Fruit fly (Drosophila melanogaster): ENCODE results near the gene CG3473.

CG3473 gene

dm6 chr2L:14571673-14572461 is 8.3 kb upstream of the CG3473 start:
- TF ChIP-seq CG8478 (optimal IDR thresholded peaks at IDR 0.05) = no peak
- no peak for TF ChIP-seq CTCF (optimal IDR thresholded peaks at IDR 0.05)

DNA sequence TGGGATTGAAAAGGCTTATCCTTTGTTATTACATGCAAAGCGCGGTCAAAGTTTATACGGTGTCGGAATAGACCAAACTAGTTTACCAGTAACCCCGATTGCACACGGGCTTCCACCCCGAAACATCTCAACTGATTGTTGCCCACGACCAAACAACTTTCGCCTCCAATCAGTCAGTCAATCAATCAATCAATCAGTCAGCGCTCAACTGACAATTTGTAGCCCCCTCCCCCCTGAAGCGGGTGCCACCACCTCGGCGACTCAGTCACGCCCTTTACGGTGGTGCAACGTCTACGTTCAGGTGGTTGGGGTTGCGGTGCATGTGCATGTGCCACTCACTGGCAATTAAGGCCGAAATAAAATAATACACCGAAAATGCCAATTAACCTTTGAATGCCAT is 7.3 kb upstream of the CG3473 start:
- TF ChIP-seq CTCF (optimal IDR thresholded peaks at IDR 0.05) (no peak), CG8478 (optimal IDR thresholded peaks at IDR 0.05) (no peak)

dm6 chr2L:14570129-14570528 is 6.6 kb upstream of the CG3473 start:
- TF ChIP-seq CG8478 (optimal IDR thresholded peaks at IDR 0.05) (no peak), CTCF (optimal IDR thresholded peaks at IDR 0.05) (no peak)

DNA sequence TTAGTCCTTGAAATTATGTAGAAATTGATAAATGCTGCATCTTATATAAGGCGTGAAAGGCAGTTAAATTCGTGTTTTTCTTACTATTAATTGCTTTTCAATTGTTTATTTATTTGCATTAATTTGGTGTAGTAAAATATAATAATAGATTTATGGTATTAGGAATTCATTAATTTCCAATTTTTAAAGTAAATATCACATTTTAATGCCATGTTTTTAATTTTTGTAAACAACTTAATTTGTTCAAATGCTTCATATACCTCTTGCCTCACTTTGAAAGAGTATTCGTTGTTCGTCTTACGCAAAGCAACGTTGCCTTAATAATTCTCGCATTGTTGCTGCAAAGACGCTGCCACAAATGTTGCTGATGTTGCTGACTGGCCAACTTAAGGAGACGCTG is 5.8 kb upstream of the CG3473 start:
- TF ChIP-seq CG8478 (optimal IDR thresholded peaks at IDR 0.05) (no peak), CTCF (optimal IDR thresholded peaks at IDR 0.05) (no peak)

DNA sequence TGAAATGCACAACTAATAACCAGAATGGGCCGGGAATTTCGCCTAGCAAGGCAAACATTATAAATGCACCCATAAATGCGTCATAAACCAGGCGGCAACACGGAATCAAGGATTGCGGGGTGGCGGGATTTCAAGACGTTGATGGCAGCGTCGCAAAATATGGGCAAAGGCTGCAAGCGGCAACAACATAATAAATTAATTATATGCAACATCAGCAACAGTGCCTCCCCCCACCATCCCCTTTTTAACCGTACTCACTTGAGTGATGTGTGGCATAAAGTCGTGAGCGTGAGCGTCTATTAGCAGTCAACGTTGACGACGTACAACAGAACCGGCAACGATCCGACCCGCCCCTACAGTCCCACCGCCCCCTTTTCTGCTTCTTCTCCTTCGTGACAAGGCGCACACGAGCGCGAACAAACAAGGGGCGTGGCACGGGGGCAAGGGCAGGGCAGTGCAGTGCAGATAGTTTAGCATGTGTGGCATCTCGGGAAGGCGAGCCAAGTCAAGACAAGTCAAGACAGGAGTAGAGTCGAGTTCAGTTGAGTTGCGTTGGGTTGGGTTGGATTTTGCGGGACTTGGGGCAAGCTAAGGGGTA is 5.1 kb upstream of the CG3473 start:
- TF ChIP-seq CG8478 (optimal IDR thresholded peaks at IDR 0.05) (no peak), CTCF (optimal IDR thresholded peaks at IDR 0.05) (no peak)

DNA sequence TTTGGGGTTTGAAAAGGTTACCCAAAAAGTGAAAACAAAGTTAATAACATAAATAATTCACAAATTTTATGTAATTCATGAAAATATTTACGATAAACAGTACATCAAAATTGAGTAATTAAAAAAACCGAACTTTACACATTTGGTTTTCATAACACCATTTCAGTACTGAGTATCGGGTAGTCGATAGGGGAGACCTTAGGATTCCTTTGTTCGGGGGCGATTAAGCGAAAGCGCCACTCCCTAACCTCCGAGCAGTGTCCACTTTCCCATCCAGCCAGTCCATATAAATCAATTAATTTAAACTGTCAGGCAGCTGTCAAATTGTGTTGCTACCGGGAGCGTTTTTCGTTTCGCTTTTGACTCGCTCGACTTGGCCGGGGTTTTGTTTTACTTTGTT is 1.2 kb downstream of the CG3473 start:
- TF ChIP-seq CTCF (optimal IDR thresholded peaks at IDR 0.05) = no peak
- no peak for TF ChIP-seq CG8478 (optimal IDR thresholded peaks at IDR 0.05)

DNA sequence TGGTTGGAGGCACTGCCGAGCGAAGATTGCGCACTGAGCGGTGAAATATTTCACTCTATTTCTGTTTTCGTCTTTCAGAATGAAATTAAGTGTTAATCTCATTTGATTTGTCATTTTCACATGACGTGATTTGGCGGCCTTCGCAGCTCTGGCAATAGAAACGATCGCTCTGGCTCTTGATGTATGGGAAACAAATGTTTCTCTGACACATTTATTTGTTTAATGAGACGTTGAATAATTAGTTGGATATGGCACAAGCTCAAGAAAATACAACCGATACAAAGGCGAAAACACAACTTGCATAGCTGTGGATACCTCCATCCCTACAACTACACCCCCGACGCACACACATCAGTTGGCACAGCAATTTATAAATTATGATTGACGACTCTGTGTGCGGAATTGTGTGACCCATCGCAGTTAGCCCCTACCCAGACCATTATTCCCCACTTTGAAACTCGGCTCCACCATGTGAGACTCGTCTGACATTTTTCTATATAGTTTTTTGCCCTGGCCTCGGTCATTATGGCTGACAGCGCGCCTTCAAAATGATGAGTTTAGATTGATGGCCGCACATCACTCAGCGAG is 4.6 kb downstream of the CG3473 start:
- TF ChIP-seq CG8478 (optimal IDR thresholded peaks at IDR 0.05) (no peak), CTCF (optimal IDR thresholded peaks at IDR 0.05) (no peak)

DNA sequence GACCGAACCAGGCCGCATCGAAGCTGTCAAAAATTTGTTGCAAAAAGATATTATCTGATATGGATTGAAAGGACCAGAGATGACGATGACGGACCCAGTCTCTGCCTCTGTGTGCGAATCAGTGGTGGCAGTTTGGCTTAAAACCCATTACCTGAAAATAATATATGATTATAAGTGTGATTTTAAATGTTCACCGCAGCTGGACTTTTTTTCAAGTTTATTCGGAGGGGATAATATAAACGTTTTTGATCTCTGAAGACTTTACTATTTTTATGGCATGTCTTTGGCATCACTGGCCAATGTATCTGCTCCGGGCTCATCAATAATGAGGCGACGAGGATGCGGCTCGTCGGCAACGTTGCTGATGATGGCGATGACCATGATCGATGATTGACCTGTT is 5.8 kb downstream of the CG3473 start:
- TF ChIP-seq CTCF (optimal IDR thresholded peaks at IDR 0.05) (no peak), CG8478 (optimal IDR thresholded peaks at IDR 0.05) (no peak)

- TF ChIP-seq CG8478 (optimal IDR thresholded peaks at IDR 0.05) = no peak
- TF ChIP-seq CTCF (optimal IDR thresholded peaks at IDR 0.05) = no peak
Observed at dm6 chr2L:14556811-14557210, 6.7 kb downstream of the CG3473 start.

dm6 chr2L:14556224-14556623 is 7.3 kb downstream of the CG3473 start:
- TF ChIP-seq CG8478 (optimal IDR thresholded peaks at IDR 0.05) (no peak), CTCF (optimal IDR thresholded peaks at IDR 0.05) (no peak)

- TF ChIP-seq CTCF (optimal IDR thresholded peaks at IDR 0.05) = no peak
- no peak for TF ChIP-seq CG8478 (optimal IDR thresholded peaks at IDR 0.05)
Observed at dm6 chr2L:14554592-14554887, 9.0 kb downstream of the CG3473 start.

dm6 chr2L:14553868-14554591 is 9.5 kb downstream of the CG3473 start:
- no peak for TF ChIP-seq CTCF (optimal IDR thresholded peaks at IDR 0.05)
- TF ChIP-seq CG8478 (optimal IDR thresholded peaks at IDR 0.05) = no peak

DNA sequence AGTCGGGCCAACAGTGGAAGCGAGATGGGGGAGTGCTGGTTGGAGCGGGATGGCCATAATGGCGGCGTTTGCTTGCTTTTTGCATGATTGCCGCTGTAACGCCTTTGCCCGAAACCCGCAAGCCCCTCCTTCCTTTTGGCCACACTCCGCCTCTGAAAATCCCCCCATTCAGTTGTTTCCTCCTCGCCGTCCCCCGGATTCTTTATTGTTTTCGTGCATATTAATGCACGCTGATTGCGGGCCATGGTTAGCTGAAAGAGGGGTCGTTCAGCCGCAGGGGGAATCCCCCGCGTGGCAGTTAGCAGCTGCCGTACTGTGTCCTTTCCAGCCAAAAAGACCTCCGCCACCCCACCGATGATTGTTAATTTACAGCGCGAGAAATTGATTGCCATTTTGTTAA is 10.7 kb downstream of the CG3473 start:
- TF ChIP-seq CG8478 (optimal IDR thresholded peaks at IDR 0.05) = no peak
- no peak for TF ChIP-seq CTCF (optimal IDR thresholded peaks at IDR 0.05)

- TF ChIP-seq CTCF (optimal IDR thresholded peaks at IDR 0.05) = no peak
- TF ChIP-seq CG8478 (optimal IDR thresholded peaks at IDR 0.05) = no peak
Observed at dm6 chr2L:14552141-14552748, 11.3 kb downstream of the CG3473 start.

- TF ChIP-seq CG8478 (optimal IDR thresholded peaks at IDR 0.05) (no peak), CTCF (optimal IDR thresholded peaks at IDR 0.05) (no peak)
Observed at dm6 chr2L:14550653-14551352, 12.7 kb downstream of the CG3473 start.
